Fruit fly (Drosophila melanogaster): ENCODE measurements around the gene CG34129.

The CG34129 gene

dm6 chr3R:26238945-26239344 lies 47.9 kb upstream of the CG34129 start (continued):
- TF ChIP-seq stwl (tag; optimal IDR thresholded peaks at IDR 0.05), result no peak
- TF ChIP-seq CG31224 (GFP tag; IDR thresholded peaks at IDR 0.05), result peak; percentile 9; the same call in 1 of the 2 replicates
- no peak for TF ChIP-seq GATAe (GFP tag; conservative IDR thresholded peaks at IDR 0.05)
- TF ChIP-seq CG8765 (GFP tag; IDR thresholded peaks at IDR 0.05), result no peak
- no peak for TF ChIP-seq CG4282 (GFP tag; optimal IDR thresholded peaks at IDR 0.05)
- peak; percentile 79 for TF ChIP-seq CG18599 (GFP tag; optimal IDR thresholded peaks at IDR 0.05)
- no peak for TF ChIP-seq unc-4 (GFP tag; IDR thresholded peaks at IDR 0.05; ENCODE audit: partially characterized antibody)
- no peak for TF ChIP-seq D19A (tag; optimal IDR thresholded peaks at IDR 0.05)
- TF ChIP-seq Dad (GFP tag; optimal IDR thresholded peaks at IDR 0.05), result peak; percentile 44
- peak; percentile 15 for TF ChIP-seq oc (tag; optimal IDR thresholded peaks at IDR 0.05)
- no peak for TF ChIP-seq sc (optimal IDR thresholded peaks at IDR 0.05)
- peak; percentile 9 for TF ChIP-seq sc (GFP tag; optimal IDR thresholded peaks at IDR 0.05)
- TF ChIP-seq CG3838 (GFP tag; optimal IDR thresholded peaks at IDR 0.05), result peak; percentile 18
- no peak for TF ChIP-seq wor (GFP tag; IDR thresholded peaks at IDR 0.05)
- peak; percentile 1 for TF ChIP-seq run (tag; optimal IDR thresholded peaks at IDR 0.05)
- TF ChIP-seq CG10959 (GFP tag; IDR thresholded peaks at IDR 0.05), result no peak
- peak; percentile 15 to 54 for TF ChIP-seq Hr51 (GFP tag; optimal IDR thresholded peaks at IDR 0.05)
- no peak for TF ChIP-seq CG34224 (GFP tag; IDR thresholded peaks at IDR 0.05; ENCODE audit: partially characterized antibody)
- peak; percentile 56 for TF ChIP-seq bcd (GFP tag; optimal IDR thresholded peaks at IDR 0.05)
- no peak for TF ChIP-seq CG1602 (GFP tag; optimal IDR thresholded peaks at IDR 0.05)
- peak; percentile 68 for TF ChIP-seq nau (GFP tag; optimal IDR thresholded peaks at IDR 0.05)
- TF ChIP-seq CG9215 (GFP tag; IDR thresholded peaks at IDR 0.05), result no peak
- no peak for TF ChIP-seq h (optimal IDR thresholded peaks at IDR 0.05)
- TF ChIP-seq CG6813 (GFP tag; optimal IDR thresholded peaks at IDR 0.05), result peak; percentile 64
- TF ChIP-seq ci (GFP tag; IDR thresholded peaks at IDR 0.05), result peak; percentile 47; the same call in 1 of the 3 replicates
- TF ChIP-seq CG4328 (GFP tag; optimal IDR thresholded peaks at IDR 0.05), result peak; percentile 49
- peak; percentile 73 for TF ChIP-seq seq (GFP tag; IDR thresholded peaks at IDR 0.05)
- TF ChIP-seq CG8281 (tag; optimal IDR thresholded peaks at IDR 0.05), result no peak
- TF ChIP-seq abd-A (tag; optimal IDR thresholded peaks at IDR 0.05), result no peak
- peak; percentile 48 for TF ChIP-seq CG9727 (GFP tag; optimal IDR thresholded peaks at IDR 0.05)
- TF ChIP-seq sens (GFP tag), result peak; percentile 89
- no peak for TF ChIP-seq crp (GFP tag; optimal IDR thresholded peaks at IDR 0.05)
- TF ChIP-seq CG31441 (GFP tag; IDR thresholded peaks at IDR 0.05), result no peak
- TF ChIP-seq bowl (GFP tag; IDR thresholded peaks at IDR 0.05), result no peak
- no peak for TF ChIP-seq CG14050 (GFP tag; IDR thresholded peaks at IDR 0.05)
- TF ChIP-seq tap (tag; optimal IDR thresholded peaks at IDR 0.05), result no peak
- TF ChIP-seq Meics (GFP tag; optimal IDR thresholded peaks at IDR 0.05), result peak; percentile 76
- peak; percentile 4 for TF ChIP-seq CG13624 (GFP tag; optimal IDR thresholded peaks at IDR 0.05)
- TF ChIP-seq ftz-f1 (GFP tag; optimal IDR thresholded peaks at IDR 0.05), result no peak
- no peak for TF ChIP-seq toy (GFP tag; IDR thresholded peaks at IDR 0.05)
- no peak; the same call in 1 of the 2 replicates for TF ChIP-seq Adf1 (GFP tag; IDR thresholded peaks at IDR 0.05)
- TF ChIP-seq CG8290 (GFP tag; optimal IDR thresholded peaks at IDR 0.05), result no peak
- peak in 1 of 2 experiments; percentile 89 for TF ChIP-seq CG8290 (tag; optimal IDR thresholded peaks at IDR 0.05)
- TF ChIP-seq Xrp1 (GFP tag; IDR thresholded peaks at IDR 0.05), result peak; percentile 53
- no peak for TF ChIP-seq CG6254 (GFP tag; optimal IDR thresholded peaks at IDR 0.05)
- TF ChIP-seq kni (GFP tag; optimal IDR thresholded peaks at IDR 0.05), result no peak
- no peak for TF ChIP-seq Oaz (GFP tag; IDR thresholded peaks at IDR 0.05)
- TF ChIP-seq Trl (optimal IDR thresholded peaks at IDR 0.05), result no peak
- TF ChIP-seq Trl (GFP tag; optimal IDR thresholded peaks at IDR 0.05), result peak; percentile 63
- peak; percentile 13 for TF ChIP-seq CG12299 (tag; optimal IDR thresholded peaks at IDR 0.05)
- TF ChIP-seq CG15601 (tag; optimal IDR thresholded peaks at IDR 0.05), result no peak
- peak; percentile 47 for TF ChIP-seq CG9932 (GFP tag; IDR thresholded peaks at IDR 0.05)
- TF ChIP-seq Sry-β (GFP tag; optimal IDR thresholded peaks at IDR 0.05), result no peak

Data from whole organism, embryonic.